Fruit fly (Drosophila melanogaster) ovary, adult (tissue): Measurements from ENCODE around the gene CG9372.
A peak's percentile ranks its signal among the peaks of the same experiment; 100 is the strongest.

ENCODE experiments used
- CG17801 ChIP-seq: fragments of 200-800 bp; optimal IDR thresholded peaks from 2 replicates; lab custom pipeline; 2019; ENCODE audit warnings: missing biosample characterization, mild to moderate bottlenecking, missing genetic modification characterization, moderate library complexity; ENCODE audit not compliant: partially characterized antibody

The CG9372 gene

DNA sequence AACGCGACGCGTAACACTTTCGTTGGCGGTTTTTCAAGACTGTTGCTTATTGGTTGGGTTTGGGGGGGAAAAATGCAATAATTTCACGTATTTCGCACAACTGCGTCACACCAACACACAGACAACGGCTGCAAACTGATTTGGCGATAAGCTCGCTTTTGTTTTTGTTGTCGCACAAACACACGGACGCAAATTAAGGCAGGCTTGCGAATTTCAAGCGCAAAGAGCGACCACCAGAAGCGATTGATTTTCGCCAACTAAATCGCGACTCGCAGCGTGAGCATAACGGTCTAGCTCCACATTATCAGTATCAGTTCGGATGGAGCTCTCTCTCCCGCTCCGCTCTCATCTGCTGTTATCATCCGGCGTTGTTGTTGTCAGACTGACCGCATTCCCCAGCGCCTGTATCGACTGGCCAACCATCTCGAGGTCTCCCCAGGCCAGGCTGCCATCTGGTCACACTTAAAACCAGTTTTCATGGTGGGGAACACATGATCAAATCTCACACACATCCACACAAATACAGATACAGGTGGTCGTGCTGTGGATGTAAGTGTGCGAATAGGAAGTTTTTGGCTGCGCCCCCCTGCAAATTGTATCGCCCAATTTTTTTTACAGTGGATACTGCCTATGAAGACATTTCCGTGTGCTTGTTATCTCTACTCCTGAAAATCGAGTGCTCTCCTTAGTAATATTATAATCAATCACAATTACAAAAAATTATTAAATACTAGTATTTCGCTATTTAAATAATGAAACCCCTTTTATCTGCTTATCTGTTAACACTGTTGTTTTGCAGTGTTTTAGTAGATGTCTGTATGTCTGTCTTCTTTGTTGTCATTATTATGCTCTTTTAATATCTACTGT, 27.0 kb downstream of the CG9372 start:
- TF ChIP-seq CG17801 (GFP tag; lab: Kevin White, UChicago): peak; percentile 83

- peak; percentile 61 for TF ChIP-seq CG17801 (GFP tag; lab: Kevin White, UChicago)
Measured at dm6 chr3L:19634788-19635448, 28.9 kb downstream of the CG9372 start.

DNA sequence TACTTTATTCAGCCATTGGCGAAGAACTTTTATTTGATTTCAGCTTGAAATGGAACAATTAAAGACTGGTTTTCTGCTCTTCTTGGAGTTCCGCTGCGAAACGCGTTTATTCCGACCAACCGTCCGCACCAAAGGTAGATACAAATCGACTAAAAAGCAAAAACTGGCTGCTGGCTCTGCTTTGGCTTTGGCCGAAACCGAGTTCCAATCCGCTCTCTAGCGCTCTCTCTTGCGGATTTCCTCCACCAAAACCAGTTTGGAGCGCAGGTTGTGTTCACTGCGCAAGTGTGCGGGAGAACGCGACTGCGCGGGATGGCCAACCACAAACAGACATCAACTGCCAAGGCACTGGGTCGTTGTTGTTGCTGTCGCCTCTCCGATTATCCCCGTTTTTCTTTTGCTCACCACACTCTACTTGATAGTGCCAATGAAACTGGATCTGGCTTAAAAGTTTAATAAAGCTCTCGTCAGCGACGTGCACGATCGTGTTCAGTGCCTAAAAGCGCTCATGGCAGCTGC, 29.5 kb downstream of the CG9372 start, which contains the start of gene wnd:
Gene wnd (minus strand): TSS at position 306 of the 519 bp plus-strand sequence.
- TF ChIP-seq CG17801 (GFP tag; lab: Kevin White, UChicago): peak; percentile 17

- TF ChIP-seq CG17801 (GFP tag; lab: Kevin White, UChicago): no peak
Measured at dm6 chr3L:19636821-19637460, 30.9 kb downstream of the CG9372 start.

DNA sequence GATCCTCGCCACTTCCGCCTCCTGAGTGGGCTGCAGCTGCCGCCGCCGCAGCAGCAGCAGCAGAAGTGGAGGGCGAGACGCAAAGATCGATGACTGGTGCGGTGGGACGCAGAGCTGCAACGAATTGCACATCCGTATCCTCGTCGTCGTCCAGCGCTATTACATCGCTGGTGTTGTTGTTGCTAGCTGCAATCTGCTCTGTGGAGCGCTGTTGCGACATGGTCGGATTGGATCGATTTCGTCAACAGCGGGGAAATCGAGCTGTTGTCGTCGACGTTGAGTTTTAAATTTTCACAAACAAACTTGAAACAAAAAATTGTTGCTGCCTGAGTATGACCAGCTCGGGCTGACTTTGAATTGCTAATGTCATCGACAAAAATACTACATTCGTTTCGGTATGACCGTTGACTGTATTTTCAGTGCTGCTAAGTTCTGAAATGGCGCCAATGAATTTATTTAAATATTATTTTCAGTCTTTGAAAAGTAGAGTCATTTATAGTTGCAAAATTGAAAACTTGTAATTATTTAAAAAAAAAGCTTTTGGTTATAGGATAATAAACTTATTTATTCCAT, 36.5 kb downstream of the CG9372 start, which contains the start of gene Rnf146:
Gene Rnf146 (minus strand): TSS at position 369 of the 573 bp plus-strand sequence.
- TF ChIP-seq CG17801 (GFP tag; lab: Kevin White, UChicago): peak; percentile 23

- TF ChIP-seq CG17801 (GFP tag; lab: Kevin White, UChicago): no peak
Measured at dm6 chr3L:19646292-19646691, 40.3 kb downstream of the CG9372 start.

dm6 chr3L:19648648-19649047, 42.6 kb downstream of the CG9372 start:
- no peak for TF ChIP-seq CG17801 (GFP tag; lab: Kevin White, UChicago)

dm6 chr3L:19649374-19649948, 43.5 kb downstream of the CG9372 start, which contains the start of gene Oat:
Oat (minus strand) TSS chr3L:19649851.
- TF ChIP-seq CG17801 (GFP tag; lab: Kevin White, UChicago): no peak

DNA sequence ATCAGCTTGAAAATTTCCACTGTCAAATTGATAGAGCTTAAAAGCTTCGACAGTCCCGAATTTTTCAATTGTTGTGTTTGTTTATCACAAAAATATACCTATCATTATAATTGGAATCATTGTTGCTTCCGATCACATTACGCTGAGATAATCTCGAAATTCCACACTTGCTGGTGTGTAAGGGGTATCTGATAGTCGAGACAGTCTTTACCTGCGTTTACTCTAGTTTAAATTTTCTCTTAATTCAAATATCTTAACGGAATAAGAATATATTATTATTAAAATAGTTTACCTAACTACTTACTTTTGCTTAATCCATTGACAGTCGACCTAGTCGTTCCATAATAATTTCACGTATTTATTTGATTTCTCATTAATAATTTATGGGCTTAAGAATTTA, 44.1 kb downstream of the CG9372 start:
- TF ChIP-seq CG17801 (GFP tag; lab: Kevin White, UChicago): no peak

DNA sequence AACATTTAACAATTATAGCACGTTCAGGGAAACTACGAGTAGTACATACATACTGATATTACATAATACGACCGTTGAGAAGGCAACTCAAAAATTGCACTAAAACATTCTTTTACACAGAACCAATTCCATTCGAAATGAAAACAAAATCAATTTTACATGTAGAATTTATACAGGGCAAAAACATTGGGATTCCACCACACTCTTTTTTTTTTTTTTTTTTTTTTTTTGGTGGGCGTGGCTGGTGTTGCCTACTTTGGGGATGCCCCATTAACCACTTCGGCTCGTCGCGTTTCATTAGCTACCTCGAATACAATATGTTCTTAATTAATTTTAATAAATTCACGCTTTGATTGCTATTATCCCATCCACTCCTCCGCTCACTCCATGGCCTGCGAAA, 44.6 kb downstream of the CG9372 start:
- peak; percentile 58 for TF ChIP-seq CG17801 (GFP tag; lab: Kevin White, UChicago)

dm6 chr3L:19653470-19653869, 47.5 kb downstream of the CG9372 start:
- TF ChIP-seq CG17801 (GFP tag; lab: Kevin White, UChicago): no peak

DNA sequence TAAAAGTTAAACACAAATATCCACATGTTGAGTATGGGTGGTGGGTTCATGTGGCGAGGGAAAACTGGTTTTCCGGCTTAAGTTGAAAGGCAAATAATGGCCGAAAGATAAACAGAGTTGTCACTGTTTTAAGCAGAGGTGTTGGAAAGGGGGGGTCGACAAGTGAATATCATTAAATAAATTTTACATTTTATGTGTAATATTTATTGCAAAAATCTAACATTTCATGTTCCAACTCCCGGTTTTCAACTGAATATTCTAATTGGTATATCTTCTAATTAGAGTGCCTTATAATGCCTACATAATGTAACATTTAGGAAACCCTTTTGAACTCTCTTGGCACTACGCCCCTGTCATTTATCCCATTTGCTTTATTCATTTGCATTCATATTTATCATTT, 49.9 kb downstream of the CG9372 start:
- no peak for TF ChIP-seq CG17801 (GFP tag; lab: Kevin White, UChicago)
